Worm (Caenorhabditis elegans): ENCODE measurements around the gene efhd-1.

- no peak for TF ChIP-seq F26F4.8 (GFP tag; conservative IDR thresholded peaks at IDR 0.05)
- no peak for TF ChIP-seq lin-15B (tag; optimal IDR thresholded peaks at IDR 0.05)
- no peak for TF ChIP-seq nhr-111 (GFP tag; optimal IDR thresholded peaks at IDR 0.05)
- TF ChIP-seq dpl-1 (GFP tag; optimal IDR thresholded peaks at IDR 0.05): no peak
- no peak for TF ChIP-seq dve-1 (tag; optimal IDR thresholded peaks at IDR 0.05; ENCODE audit: insufficient read depth)
- no peak for TF ChIP-seq ceh-62 (tag; optimal IDR thresholded peaks at IDR 0.05)
- TF ChIP-seq nhr-28 (tag; optimal IDR thresholded peaks at IDR 0.05): no peak
- TF ChIP-seq pha-4 (GFP tag; IDR thresholded peaks at IDR 0.05): no peak
- no peak for TF ChIP-seq pha-4 (tag; optimal IDR thresholded peaks at IDR 0.05)
- TF ChIP-seq snpc-4 (tag; optimal IDR thresholded peaks at IDR 0.05): no peak
- no peak for TF ChIP-seq pqm-1 (tag; optimal IDR thresholded peaks at IDR 0.05)
Measured at ce11 chrII:14132733-14133132, 45.9 kb upstream of the efhd-1 start, which contains the start of gene algn-3.
